Fruit fly (Drosophila melanogaster) whole organism, adult: ENCODE measurements around the gene CG34265.

ENCODE experiments used
- CG11617 ChIP-seq: fragments of 200-800 bp; sonication (Bioruptor generic); optimal IDR thresholded peaks from 2 replicates; lab custom pipeline; 2017; ENCODE audit warnings: mild to moderate bottlenecking, missing biosample characterization, missing genetic modification reagents, missing genetic modification characterization
- CG1620 ChIP-seq: fragments of 200-800 bp; sonication (Bioruptor generic); optimal IDR thresholded peaks from 2 replicates; lab custom pipeline; 2016; ENCODE audit warnings: missing biosample characterization, missing genetic modification characterization
- CG33017 ChIP-seq: fragments of 200-800 bp; sonication (Bioruptor generic); optimal IDR thresholded peaks from 2 replicates; lab custom pipeline; 2018; ENCODE audit warnings: missing biosample characterization, mild to moderate bottlenecking, missing genetic modification characterization, moderate library complexity
- CG5204 ChIP-seq: fragments of 200-800 bp; sonication (Bioruptor generic); optimal IDR thresholded peaks from 2 replicates; lab custom pipeline; 2016; ENCODE audit warnings: missing biosample characterization, missing genetic modification characterization
- CG7045 ChIP-seq: fragments of 200-800 bp; sonication (Bioruptor generic); optimal IDR thresholded peaks from 2 replicates; lab custom pipeline; 2017; ENCODE audit warnings: missing biosample characterization, mild to moderate bottlenecking, missing genetic modification characterization
- CG7101 ChIP-seq: fragments of 200-800 bp; sonication (Bioruptor generic); optimal IDR thresholded peaks from 2 replicates; lab custom pipeline; 2018; ENCODE audit warnings: missing biosample characterization, mild to moderate bottlenecking, missing genetic modification characterization, moderate library complexity
- Hr96 ChIP-seq: fragments of 200-800 bp; sonication (Bioruptor generic); optimal IDR thresholded peaks from 2 replicates; lab custom pipeline; 2016; ENCODE audit warnings: missing biosample characterization, missing genetic modification characterization
- Mnt ChIP-seq: fragments of 200-800 bp; sonication (Bioruptor generic); optimal IDR thresholded peaks from 2 replicates; lab custom pipeline; 2016; ENCODE audit warnings: missing biosample characterization, mild to moderate bottlenecking, missing genetic modification characterization
- ovo ChIP-seq: fragments of 200-800 bp; sonication (Bioruptor generic); optimal IDR thresholded peaks from 2 replicates; lab custom pipeline; 2016; ENCODE audit warnings: missing biosample characterization, missing genetic modification characterization
- pad ChIP-seq: fragments of 200-800 bp; sonication (Bioruptor generic); optimal IDR thresholded peaks from 3 replicates; lab custom pipeline; 2017; ENCODE audit warnings: missing biosample characterization, missing genetic modification characterization, mild to moderate bottlenecking, moderate library complexity, missing genetic modification reagents
- tj ChIP-seq: fragments of 200-800 bp; sonication (Bioruptor generic); optimal IDR thresholded peaks from 3 replicates; lab custom pipeline; 2017; ENCODE audit warnings: missing biosample characterization, mild to moderate bottlenecking, missing genetic modification characterization, moderate library complexity
- toe ChIP-seq: fragments of 200-800 bp; sonication (Bioruptor generic); optimal IDR thresholded peaks from 2 replicates; lab custom pipeline; 2016; ENCODE audit warnings: missing biosample characterization, missing genetic modification characterization

dm6 chr3L:3247130-3248065, 20.9 kb upstream of the CG34265 start, which contains the start of gene CG43389:
- TF ChIP-seq Mnt (GFP tag; lab: Kevin White, UChicago) (no peak), CG7101 (no peak), Hr96 (GFP tag; lab: Kevin White, UChicago) (no peak), CG7045 (GFP tag; lab: Kevin White, UChicago) (no peak), CG11617 (GFP tag; lab: Kevin White, UChicago) (peak; percentile 32), CG33017 (tag; lab: Kevin White, UChicago) (no peak), CG5204 (no peak), CG1620 (GFP tag; lab: Kevin White, UChicago) (no peak), pad (GFP tag; lab: Kevin White, UChicago) (no peak), toe (no peak), ovo (GFP tag; lab: Kevin White, UChicago) (no peak), tj (GFP tag; lab: Kevin White, UChicago) (no peak)
